Fruit fly (Drosophila melanogaster) whole organism, embryonic: ENCODE measurements around the gene CG14795.

Source experiments
- CG10959 ChIP-seq: fragments of 200-800 bp; sonication (Bioruptor generic); IDR thresholded peaks from 2 replicates; pipeline ENCODE4 v1.3.6; 2022; ENCODE audit warnings: missing biosample characterization, missing genetic modification characterization
- CG11695 ChIP-seq: fragments of 200-800 bp; sonication (Bioruptor generic); IDR thresholded peaks from 3 replicates; pipeline ENCODE4 v1.3.6; 2022; ENCODE audit warnings: missing biosample characterization, missing genetic modification characterization
- CG12236 ChIP-seq: fragments of 200-800 bp; sonication (Bioruptor generic); optimal IDR thresholded peaks from 2 replicates; lab custom pipeline; 2016; ENCODE audit warnings: missing biosample characterization, missing genetic modification characterization
- CG12659 ChIP-seq: fragments of 200-800 bp; sonication (Bioruptor generic); optimal IDR thresholded peaks from 3 replicates; lab custom pipeline; 2017; ENCODE audit warnings: mild to moderate bottlenecking, missing biosample characterization, missing genetic modification reagents, missing genetic modification characterization
- CG14441 ChIP-seq: fragments of 200-800 bp; sonication (Bioruptor generic); IDR thresholded peaks from 2 replicates; pipeline ENCODE4 v1.3.6; 2022; ENCODE audit warnings: missing biosample characterization, missing genetic modification characterization
- CG15514 ChIP-seq: fragments of 200-800 bp; sonication (Bioruptor generic); optimal IDR thresholded peaks from 3 replicates; lab custom pipeline; 2017; ENCODE audit warnings: missing biosample characterization, missing genetic modification characterization, mild to moderate bottlenecking, moderate library complexity, missing genetic modification reagents
- CG1602 ChIP-seq: fragments of 200-800 bp; sonication (Bioruptor generic); optimal IDR thresholded peaks from 3 replicates; lab custom pipeline; 2016; ENCODE audit warnings: missing biosample characterization, missing genetic modification characterization
- CG1603 ChIP-seq: fragments of 200-800 bp; sonication (Bioruptor generic); optimal IDR thresholded peaks from 2 replicates; lab custom pipeline; 2019; ENCODE audit warnings: missing biosample characterization, mild to moderate bottlenecking, missing genetic modification characterization, moderate library complexity
- CG17361 ChIP-seq: fragments of 200-800 bp; sonication (Bioruptor generic); IDR thresholded peaks from 3 replicates; pipeline ENCODE4 v1.3.6; 2022; ENCODE audit warnings: missing biosample characterization, missing genetic modification characterization
- CG1792 ChIP-seq: fragments of 200-800 bp; sonication (Bioruptor generic); optimal IDR thresholded peaks from 2 replicates; lab custom pipeline; 2016; ENCODE audit warnings: missing biosample characterization, missing genetic modification characterization
- CG18619 ChIP-seq: fragments of 200-800 bp; sonication (Bioruptor generic); optimal IDR thresholded peaks from 3 replicates; lab custom pipeline; 2017; ENCODE audit warnings: missing biosample characterization, mild to moderate bottlenecking, missing genetic modification characterization
- CG2120 ChIP-seq: fragments of 200-800 bp; sonication (Bioruptor generic); optimal IDR thresholded peaks from 3 replicates; lab custom pipeline; 2016; ENCODE audit warnings: missing biosample characterization, missing genetic modification characterization
- CG30403 ChIP-seq: fragments of 200-800 bp; sonication (Bioruptor generic); optimal IDR thresholded peaks from 3 replicates; lab custom pipeline; 2016; ENCODE audit warnings: missing biosample characterization, missing genetic modification characterization
- CG31388 ChIP-seq: fragments of 200-800 bp; sonication (Bioruptor generic); optimal IDR thresholded peaks from 2 replicates; lab custom pipeline; 2016; ENCODE audit warnings: missing biosample characterization, missing genetic modification characterization
- CG34224 ChIP-seq: fragments of 200-800 bp; sonication (Bioruptor generic); IDR thresholded peaks from 3 replicates; pipeline ENCODE4 v1.3.6; 2022; ENCODE audit warnings: missing biosample characterization, missing genetic modification characterization; ENCODE audit not compliant: partially characterized antibody
- CG4404 ChIP-seq: fragments of 200-800 bp; sonication (Bioruptor generic); IDR thresholded peaks from 2 replicates; pipeline ENCODE4 v1.3.6; 2022; ENCODE audit warnings: missing biosample characterization, missing genetic modification characterization
- CG6689 ChIP-seq: fragments of 200-800 bp; sonication (Bioruptor generic); IDR thresholded peaks from 2 replicates; pipeline ENCODE4 v1.3.6; 2022; ENCODE audit warnings: missing biosample characterization, missing genetic modification characterization
- CG9215 ChIP-seq: fragments of 200-800 bp; sonication (Bioruptor generic); IDR thresholded peaks from 2 replicates; pipeline ENCODE4 v1.3.6; 2022; ENCODE audit warnings: missing biosample characterization, missing genetic modification characterization
- CG9797 ChIP-seq: fragments of 200-800 bp; sonication (Bioruptor generic); optimal IDR thresholded peaks from 3 replicates; lab custom pipeline; 2018; ENCODE audit warnings: missing biosample characterization, mild to moderate bottlenecking, missing genetic modification characterization
- Chrac-16 ChIP-seq: fragments of 200-800 bp; sonication (Bioruptor generic); optimal IDR thresholded peaks from 3 replicates; lab custom pipeline; 2016; ENCODE audit warnings: missing biosample characterization, missing genetic modification characterization
- Drgx ChIP-seq: fragments of 200-800 bp; sonication (Bioruptor generic); IDR thresholded peaks from 2 replicates; pipeline ENCODE4 v1.3.6; 2022; ENCODE audit warnings: missing biosample characterization, missing genetic modification characterization
- HLH3B ChIP-seq: fragments of 200-800 bp; sonication (Bioruptor generic); IDR thresholded peaks from 2 replicates; pipeline ENCODE4 v1.3.6; 2022; ENCODE audit warnings: missing biosample characterization, missing genetic modification characterization
- HLHmδ ChIP-seq: fragments of 200-800 bp; sonication (Bioruptor generic); optimal IDR thresholded peaks from 2 replicates; lab custom pipeline; 2018; ENCODE audit warnings: missing biosample characterization, mild to moderate bottlenecking, missing genetic modification characterization, moderate library complexity
- Jarid2 ChIP-seq: fragments of 200-800 bp; sonication (Bioruptor generic); optimal IDR thresholded peaks from 3 replicates; lab custom pipeline; 2017; ENCODE audit warnings: mild to moderate bottlenecking, missing biosample characterization, missing genetic modification reagents, missing genetic modification characterization
- MBD-R2 ChIP-seq: fragments of 200-800 bp; sonication (Bioruptor generic); IDR thresholded peaks from 2 replicates; pipeline ENCODE4 v1.3.6; 2022; ENCODE audit warnings: missing biosample characterization, missing genetic modification characterization
- Myb ChIP-seq: fragments of 200-800 bp; sonication (Bioruptor generic); optimal IDR thresholded peaks from 2 replicates; lab custom pipeline; 2016; ENCODE audit warnings: missing biosample characterization, missing genetic modification characterization
- Pdp1 ChIP-seq, 2 experiments: fragments of 200-800 bp; sonication (Bioruptor generic); optimal IDR thresholded peaks; 3 replicates each; lab custom pipeline; 2016; ENCODE audit warnings: missing biosample characterization in 2 of 2, missing genetic modification characterization in 2 of 2, mild to moderate bottlenecking in 1 of 2, moderate library complexity in 1 of 2
- Ssrp ChIP-seq: fragments of 200-800 bp; sonication (Bioruptor generic); optimal IDR thresholded peaks from 2 replicates; lab custom pipeline; 2018; ENCODE audit warnings: missing biosample characterization, mild to moderate bottlenecking, missing genetic modification characterization, moderate library complexity
- ara ChIP-seq: fragments of 200-800 bp; sonication (Bioruptor generic); IDR thresholded peaks from 2 replicates; pipeline ENCODE4 v1.3.6; 2022; ENCODE audit warnings: missing biosample characterization, missing genetic modification characterization
- az2 ChIP-seq: fragments of 200-800 bp; sonication (Bioruptor generic); optimal IDR thresholded peaks from 3 replicates; lab custom pipeline; 2016; ENCODE audit warnings: missing biosample characterization, missing genetic modification characterization
- br ChIP-seq: fragments of >200 bp; optimal IDR thresholded peaks from 2 replicates; lab custom pipeline; 2017
- chm ChIP-seq: fragments of 200-800 bp; sonication (Bioruptor generic); IDR thresholded peaks from 2 replicates; pipeline ENCODE4 v1.3.6; 2022; ENCODE audit warnings: missing biosample characterization, missing genetic modification characterization
- dpn ChIP-seq, 2 experiments: fragments of 200-800 bp; sonication (Bioruptor generic); optimal IDR thresholded peaks; 3 replicates each; lab custom pipeline; 2016; ENCODE audit warnings: missing biosample characterization in 2 of 2, missing genetic modification characterization in 2 of 2
- en ChIP-seq: fragments of 200-800 bp; sonication (Bioruptor generic); optimal IDR thresholded peaks from 2 replicates; lab custom pipeline; 2016; ENCODE audit warnings: missing biosample characterization, missing genetic modification characterization
- eve ChIP-seq, 2 experiments: fragments of >200 bp; optimal IDR thresholded peaks; 2 replicates each; lab custom pipeline; 2017; ENCODE audit warnings: missing biosample characterization in 2 of 2, missing genetic modification characterization in 2 of 2
- gcm2 ChIP-seq: fragments of 200-800 bp; sonication (Bioruptor generic); optimal IDR thresholded peaks from 2 replicates; lab custom pipeline; 2016; ENCODE audit warnings: missing biosample characterization, missing genetic modification characterization
- gfzf ChIP-seq: fragments of 200-800 bp; sonication (Bioruptor generic); optimal IDR thresholded peaks from 2 replicates; lab custom pipeline; 2016; ENCODE audit warnings: missing biosample characterization, mild to moderate bottlenecking, missing genetic modification characterization, moderate library complexity
- lbe ChIP-seq: fragments of 200-800 bp; sonication (Bioruptor generic); optimal IDR thresholded peaks from 2 replicates; lab custom pipeline; 2016; ENCODE audit warnings: missing biosample characterization, mild to moderate bottlenecking, missing genetic modification characterization
- mirr ChIP-seq: fragments of 200-800 bp; sonication (Bioruptor generic); optimal IDR thresholded peaks from 3 replicates; lab custom pipeline; 2018; ENCODE audit warnings: missing biosample characterization, mild to moderate bottlenecking, missing genetic modification characterization
- prd ChIP-seq, 3 experiments: fragments of >200 bp in 2 of 3; fragments of 200-800 bp in 1 of 3; sonication (Bioruptor generic) in 1 of 3; optimal IDR thresholded peaks in 2 of 3; IDR thresholded peaks in 1 of 3; 2 replicates in 2 of 3; 3 replicates in 1 of 3; pipeline versions ENCODE4 v1.3.6 to Lab custom; 2017 to 2022; ENCODE audit warnings: missing biosample characterization in 1 of 3, missing genetic modification characterization in 1 of 3
- sc ChIP-seq, 3 experiments: fragments of >200 bp in 2 of 3; fragments of 200-800 bp in 1 of 3; sonication (Bioruptor generic) in 1 of 3; optimal IDR thresholded peaks; 2 replicates in 2 of 3; 3 replicates in 1 of 3; lab custom pipeline; 2017; ENCODE audit warnings: mild to moderate bottlenecking in 1 of 3, missing biosample characterization in 1 of 3, missing genetic modification characterization in 1 of 3, missing genetic modification reagents in 1 of 3
- sens ChIP-seq: fragments of 200-800 bp; sonication (Bioruptor generic); peaks from one replicate; lab custom pipeline; 2016; ENCODE audit warnings: missing biosample characterization, missing genetic modification characterization
- slbo ChIP-seq: fragments of 200-800 bp; sonication (Bioruptor generic); IDR thresholded peaks from 2 replicates; pipeline ENCODE4 v1.3.6; 2022; ENCODE audit warnings: missing biosample characterization, missing genetic modification characterization
- sr ChIP-seq: fragments of 200-800 bp; sonication (Bioruptor generic); IDR thresholded peaks from 3 replicates; pipeline ENCODE4 v1.3.6; 2022; ENCODE audit warnings: missing biosample characterization, missing genetic modification characterization
- tup ChIP-seq: fragments of 200-800 bp; sonication (Bioruptor generic); optimal IDR thresholded peaks from 2 replicates; lab custom pipeline; 2016; ENCODE audit warnings: missing biosample characterization, mild to moderate bottlenecking, missing genetic modification characterization, moderate library complexity
- wek ChIP-seq: fragments of 200-800 bp; sonication (Bioruptor generic); optimal IDR thresholded peaks from 3 replicates; lab custom pipeline; 2018; ENCODE audit warnings: missing biosample characterization, mild to moderate bottlenecking, missing genetic modification characterization, moderate library complexity
- z ChIP-seq: fragments of 200-800 bp; sonication (Bioruptor generic); IDR thresholded peaks from 3 replicates; pipeline ENCODE4 v1.3.6; 2022; ENCODE audit warnings: missing biosample characterization, missing genetic modification characterization
- zfh2 ChIP-seq: fragments of 200-800 bp; sonication (Bioruptor generic); optimal IDR thresholded peaks from 2 replicates; lab custom pipeline; 2016; ENCODE audit warnings: missing biosample characterization, missing genetic modification characterization

CG14795 gene

DNA sequence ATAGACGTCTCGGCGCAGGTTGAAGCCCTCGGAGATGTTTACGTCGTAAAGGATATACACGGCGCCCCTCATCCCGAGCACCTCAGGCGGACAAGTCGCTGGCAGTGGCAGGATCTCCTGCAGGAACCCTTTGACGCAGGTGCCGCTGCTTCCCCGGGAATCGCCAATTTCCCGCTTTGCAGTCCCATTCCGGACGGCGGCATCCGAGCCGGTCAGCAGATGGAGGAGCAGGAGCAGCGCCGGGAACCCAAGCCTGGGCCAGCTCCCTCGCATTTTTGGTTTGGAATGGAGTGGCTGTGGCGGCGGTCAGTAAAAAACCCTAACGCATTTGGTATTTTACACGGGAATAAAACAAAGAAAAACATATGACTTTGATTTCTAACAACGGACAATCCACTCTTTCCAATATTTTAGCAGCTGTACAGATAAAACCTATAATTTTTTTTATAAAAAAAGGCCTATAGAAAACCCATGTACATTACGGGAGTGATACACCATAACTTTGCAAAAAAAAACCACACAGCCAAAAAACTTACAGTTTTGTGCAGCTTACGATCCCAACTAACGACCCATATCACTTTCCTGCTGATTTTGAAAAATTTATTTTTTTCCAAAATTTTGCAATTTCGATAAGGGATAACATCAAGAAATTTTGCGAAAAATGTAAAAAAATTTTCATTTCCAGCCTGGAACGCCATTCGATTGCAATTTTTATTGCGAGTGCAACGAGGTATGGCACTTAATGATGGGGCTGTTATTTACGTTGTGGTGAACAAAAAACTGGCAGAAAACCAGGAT is 46.7 kb downstream of the CG14795 start, which contains the start of the genes O-fut2 and CG14777 (continued):
- no peak for TF ChIP-seq CG4404 (GFP tag; lab: Robert Waterston, UW)
- TF ChIP-seq eve (GFP tag; optimal IDR thresholded peaks at IDR 0.05; lab: Kevin White, UChicago): no peak
- peak; percentile 7 for TF ChIP-seq CG9797
- TF ChIP-seq CG2120 (GFP tag; lab: Kevin White, UChicago): peak; percentile 13
- no peak for TF ChIP-seq Ssrp (tag; lab: Kevin White, UChicago)
- peak; percentile 66 for TF ChIP-seq gfzf (GFP tag; lab: Kevin White, UChicago)
- TF ChIP-seq CG34224 (GFP tag; lab: Robert Waterston, UW): no peak
- TF ChIP-seq zfh2 (GFP tag; lab: Kevin White, UChicago): no peak
- TF ChIP-seq tup: no peak
- TF ChIP-seq Pdp1 (GFP tag; optimal IDR thresholded peaks at IDR 0.05; lab: Kevin White, UChicago): peak in 1 of 2 experiments; percentile 5
- no peak for TF ChIP-seq CG31388 (GFP tag; lab: Kevin White, UChicago)
- no peak for TF ChIP-seq sc (optimal IDR thresholded peaks at IDR 0.05; lab: Kevin White, UChicago)
- TF ChIP-seq sc (GFP tag; optimal IDR thresholded peaks at IDR 0.05; lab: Kevin White, UChicago): no peak
- peak; percentile 8 for TF ChIP-seq CG12659 (GFP tag; lab: Kevin White, UChicago)
- TF ChIP-seq CG15514 (GFP tag; lab: Kevin White, UChicago): no peak
- TF ChIP-seq Chrac-16 (GFP tag; lab: Kevin White, UChicago): no peak
- TF ChIP-seq CG10959: no peak
- TF ChIP-seq HLHmδ (GFP tag; lab: Kevin White, UChicago): no peak
- peak; percentile 63 for TF ChIP-seq MBD-R2 (GFP tag; lab: Robert Waterston, UW)
- peak; percentile 9 for TF ChIP-seq az2 (GFP tag; lab: Kevin White, UChicago)
- no peak for TF ChIP-seq dpn (GFP tag; optimal IDR thresholded peaks at IDR 0.05; lab: Kevin White, UChicago)
- TF ChIP-seq wek (GFP tag; lab: Kevin White, UChicago): no peak
- no peak for TF ChIP-seq gcm2 (GFP tag; lab: Kevin White, UChicago)
- no peak for TF ChIP-seq br
- TF ChIP-seq CG1792 (GFP tag; lab: Kevin White, UChicago): no peak
- TF ChIP-seq sr (GFP tag; lab: Robert Waterston, UW): 0 out of 3 replicates have a peak, but pooled peaks have one; percentile 7
- no peak for TF ChIP-seq chm
- no peak for TF ChIP-seq ara
- TF ChIP-seq Myb (GFP tag; lab: Kevin White, UChicago): no peak
- no peak for TF ChIP-seq CG11695 (GFP tag; lab: Robert Waterston, UW)
- TF ChIP-seq prd (optimal IDR thresholded peaks at IDR 0.05; lab: Kevin White, UChicago): no peak
- TF ChIP-seq prd (GFP tag; IDR thresholded peaks at IDR 0.05; lab: Robert Waterston, UW): peak; percentile 21; the same call in 1 of the 3 replicates
- no peak for TF ChIP-seq CG12236
- no peak for TF ChIP-seq CG1603 (tag; lab: Kevin White, UChicago)
- TF ChIP-seq mirr (GFP tag; lab: Kevin White, UChicago): no peak
- TF ChIP-seq z: no peak
- TF ChIP-seq Jarid2: no peak
- 0 out of 3 replicates have a peak, but pooled peaks have one; percentile 9 for TF ChIP-seq CG17361
- no peak for TF ChIP-seq CG1602 (GFP tag; lab: Kevin White, UChicago)
- TF ChIP-seq CG9215 (GFP tag; lab: Robert Waterston, UW): no peak
- TF ChIP-seq CG14441: 0 out of 2 replicates have a peak, but pooled peaks have one; percentile 32
- no peak for TF ChIP-seq en (GFP tag; lab: Kevin White, UChicago)
- TF ChIP-seq Drgx (GFP tag; lab: Robert Waterston, UW): peak; percentile 54; the same call in 1 of the 2 replicates
- peak; percentile 51; the same call in 1 of the 2 replicates for TF ChIP-seq slbo (GFP tag; lab: Robert Waterston, UW)
- peak; percentile 63 for TF ChIP-seq sens
- TF ChIP-seq lbe: peak; percentile 24
- TF ChIP-seq CG6689 (GFP tag; lab: Robert Waterston, UW): no peak
- no peak for TF ChIP-seq HLH3B (GFP tag; lab: Robert Waterston, UW)
- no peak for TF ChIP-seq CG18619
- TF ChIP-seq CG30403: peak; percentile 9
